Worm (Caenorhabditis elegans) whole organism, early embryonic: ENCODE data around the gene F28F8.7.

Experiments
- aly-1 ChIP-seq: sonication (generic microtip); optimal IDR thresholded peaks from 2 replicates; lab custom pipeline; 2016; ENCODE audit warnings: missing genetic modification characterization, missing compliant biosample characterization
- ama-1 ChIP-seq: fragments of 150-350 bp; optimal IDR thresholded peaks from 2 replicates; lab custom pipeline; 2014
- flt-1 ChIP-seq: fragments of 200-800 bp; sonication (Bioruptor generic); IDR thresholded peaks from 2 replicates; pipeline ENCODE4 v1.3.6; 2022; ENCODE audit warnings: missing genetic modification characterization, missing compliant biosample characterization
- hmg-4 ChIP-seq: fragments of 200-800 bp; sonication (Bioruptor generic); optimal IDR thresholded peaks from 2 replicates; lab custom pipeline; 2018; ENCODE audit warnings: mild to moderate bottlenecking, missing genetic modification characterization, missing compliant biosample characterization
- pes-1 ChIP-seq: fragments of 200-800 bp; sonication (Bioruptor generic); IDR thresholded peaks from 2 replicates; pipeline ENCODE4 v1.3.6; 2022; ENCODE audit warnings: missing genetic modification reagents, missing genetic modification characterization, missing compliant biosample characterization
- sea-1 ChIP-seq: fragments of 200-800 bp; sonication (Bioruptor generic); conservative IDR thresholded peaks from 2 replicates; pipeline ENCODE4 v1.3.6; 2022; ENCODE audit warnings: missing genetic modification characterization, missing compliant biosample characterization
- tra-4 ChIP-seq: sonication (generic microtip); optimal IDR thresholded peaks from 2 replicates; lab custom pipeline; 2017; ENCODE audit warnings: missing genetic modification characterization, missing compliant biosample characterization

DNA sequence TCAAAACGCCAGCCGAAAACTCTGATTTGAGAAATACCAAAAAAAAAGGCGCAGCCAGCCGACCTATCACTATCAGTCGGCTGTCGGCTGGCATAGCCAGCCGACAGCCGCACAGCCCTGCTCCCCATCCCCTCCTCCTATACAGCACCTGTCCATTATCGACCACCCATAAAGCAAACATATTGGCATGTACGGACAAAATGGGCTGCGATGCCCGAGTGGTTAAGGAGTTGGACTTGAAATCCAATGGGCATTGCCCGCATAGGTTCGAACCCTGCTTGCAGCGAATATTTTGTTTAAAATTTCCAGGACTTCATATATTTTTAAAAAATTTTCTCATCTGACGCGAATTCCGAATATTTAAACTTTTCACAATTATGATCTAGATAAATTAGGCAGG is 40.0 kb downstream of the F28F8.7 start:
- TF ChIP-seq aly-1 (tag; lab: Kevin White, UChicago) = no peak
- TF ChIP-seq tra-4 (tag; lab: Kevin White, UChicago) = no peak
- no peak for TF ChIP-seq sea-1 (GFP tag; lab: Robert Waterston, UW)
- TF ChIP-seq ama-1 = no peak
- peak; percentile 11; the same call in 1 of the 2 replicates for TF ChIP-seq flt-1
- TF ChIP-seq hmg-4 (GFP tag; lab: Kevin White, UChicago) = no peak
- TF ChIP-seq pes-1 = 0 out of 2 replicates have a peak, but pooled peaks have one; percentile 48
